Worm (Caenorhabditis elegans): ENCODE results near the gene sop-2.

sop-2 gene

DNA sequence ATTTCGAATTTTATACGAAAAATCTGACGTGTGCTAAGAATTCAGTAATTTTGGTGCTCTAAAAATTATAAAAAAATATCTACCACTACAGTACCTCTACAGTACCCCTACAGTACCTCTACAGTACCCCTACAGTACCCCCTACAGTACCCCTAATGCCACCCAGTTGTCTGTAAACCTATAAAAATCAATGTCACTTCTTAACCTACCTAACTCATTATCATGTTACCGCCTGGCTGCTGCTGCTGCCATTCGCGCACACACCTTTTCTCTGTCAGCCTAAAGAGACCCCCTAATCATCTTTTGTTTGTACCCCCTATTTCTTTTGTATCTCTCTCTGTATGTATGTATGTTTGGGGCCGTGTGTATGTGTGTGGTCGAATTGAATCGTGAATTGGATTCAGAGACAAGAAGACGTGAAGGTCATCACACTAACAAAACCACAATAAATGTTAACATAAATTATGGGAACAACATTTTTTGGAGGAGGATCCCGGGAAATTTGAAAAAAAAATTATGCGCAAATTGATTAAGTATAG is 11.1 kb downstream of the sop-2 start:
- TF ChIP-seq hmbx-1 (tag; optimal IDR thresholded peaks at IDR 0.05) (no peak), B0310.2 (tag; optimal IDR thresholded peaks at IDR 0.05) (no peak), scrt-1 (GFP tag; IDR thresholded peaks at IDR 0.05) (no peak), sea-1 (GFP tag; conservative IDR thresholded peaks at IDR 0.05) (no peak), ama-1 (optimal IDR thresholded peaks at IDR 0.05) (no peak), aly-1 (tag; optimal IDR thresholded peaks at IDR 0.05) (no peak), ets-7 (tag; optimal IDR thresholded peaks at IDR 0.05) (no peak), ceh-36 (tag; optimal IDR thresholded peaks at IDR 0.05) (no peak), tbx-11 (GFP tag; IDR thresholded peaks at IDR 0.05) (no peak), tra-4 (tag; optimal IDR thresholded peaks at IDR 0.05) (no peak)

ce11 chrII:12352115-12352514 is 12.4 kb downstream of the sop-2 start, which contains the start of gene ras-1:
Gene ras-1 (minus strand): TSS chrII:12352243.
- TF ChIP-seq sea-1 (GFP tag; conservative IDR thresholded peaks at IDR 0.05), result no peak
- no peak for TF ChIP-seq hnd-1 (tag; optimal IDR thresholded peaks at IDR 0.05)
- TF ChIP-seq tra-4 (tag; optimal IDR thresholded peaks at IDR 0.05), result no peak
- TF ChIP-seq ets-7 (tag; optimal IDR thresholded peaks at IDR 0.05), result no peak
- TF ChIP-seq ama-1 (optimal IDR thresholded peaks at IDR 0.05), result no peak
- no peak for TF ChIP-seq ceh-13 (GFP tag; optimal IDR thresholded peaks at IDR 0.05)
- no peak for TF ChIP-seq tbx-11 (GFP tag; IDR thresholded peaks at IDR 0.05)
- TF ChIP-seq F13C5.2 (tag; optimal IDR thresholded peaks at IDR 0.05), result no peak
- no peak for TF ChIP-seq hmbx-1 (tag; optimal IDR thresholded peaks at IDR 0.05)
- no peak for TF ChIP-seq tbx-37 (GFP tag; conservative IDR thresholded peaks at IDR 0.05)
- no peak for TF ChIP-seq flt-1 (GFP tag; IDR thresholded peaks at IDR 0.05)
- no peak for TF ChIP-seq ceh-36 (tag; optimal IDR thresholded peaks at IDR 0.05)
- TF ChIP-seq hmg-4 (GFP tag; optimal IDR thresholded peaks at IDR 0.05), result no peak
- TF ChIP-seq scrt-1 (GFP tag; IDR thresholded peaks at IDR 0.05), result no peak
- no peak for TF ChIP-seq B0310.2 (tag; optimal IDR thresholded peaks at IDR 0.05)
- no peak for TF ChIP-seq aly-1 (tag; optimal IDR thresholded peaks at IDR 0.05)
- no peak for TF ChIP-seq pes-1 (GFP tag; IDR thresholded peaks at IDR 0.05)

DNA sequence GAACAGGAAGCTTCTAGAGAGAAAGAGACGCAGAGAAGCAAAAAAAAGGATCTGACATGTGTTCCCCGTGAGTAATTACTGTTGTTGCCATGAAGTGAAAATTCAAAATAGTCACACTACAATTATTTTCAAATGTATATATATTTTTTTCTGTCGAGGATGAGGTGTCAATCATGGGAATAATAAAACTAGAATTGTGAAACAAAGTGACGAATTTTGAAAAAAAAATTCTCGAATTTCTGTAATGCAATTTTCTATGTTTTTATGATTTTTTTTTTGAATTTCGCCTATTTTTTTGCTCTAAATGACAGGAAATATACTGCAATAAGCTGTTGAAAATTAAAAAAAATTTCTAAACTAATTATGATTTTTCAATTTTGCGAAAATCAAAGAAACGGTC is 13.4 kb downstream of the sop-2 start:
- no peak for TF ChIP-seq ama-1 (optimal IDR thresholded peaks at IDR 0.05)
- TF ChIP-seq ceh-13 (GFP tag; optimal IDR thresholded peaks at IDR 0.05), result no peak
- TF ChIP-seq scrt-1 (GFP tag; IDR thresholded peaks at IDR 0.05), result no peak
- no peak for TF ChIP-seq hnd-1 (tag; optimal IDR thresholded peaks at IDR 0.05)
- no peak for TF ChIP-seq sea-1 (GFP tag; conservative IDR thresholded peaks at IDR 0.05)
- no peak for TF ChIP-seq tbx-37 (GFP tag; conservative IDR thresholded peaks at IDR 0.05)
- TF ChIP-seq aly-1 (tag; optimal IDR thresholded peaks at IDR 0.05), result no peak
- TF ChIP-seq hmbx-1 (tag; optimal IDR thresholded peaks at IDR 0.05), result no peak
- no peak for TF ChIP-seq ceh-36 (tag; optimal IDR thresholded peaks at IDR 0.05)
- no peak for TF ChIP-seq tra-4 (tag; optimal IDR thresholded peaks at IDR 0.05)
- no peak for TF ChIP-seq pes-1 (GFP tag; IDR thresholded peaks at IDR 0.05)
- no peak for TF ChIP-seq ets-7 (tag; optimal IDR thresholded peaks at IDR 0.05)

DNA sequence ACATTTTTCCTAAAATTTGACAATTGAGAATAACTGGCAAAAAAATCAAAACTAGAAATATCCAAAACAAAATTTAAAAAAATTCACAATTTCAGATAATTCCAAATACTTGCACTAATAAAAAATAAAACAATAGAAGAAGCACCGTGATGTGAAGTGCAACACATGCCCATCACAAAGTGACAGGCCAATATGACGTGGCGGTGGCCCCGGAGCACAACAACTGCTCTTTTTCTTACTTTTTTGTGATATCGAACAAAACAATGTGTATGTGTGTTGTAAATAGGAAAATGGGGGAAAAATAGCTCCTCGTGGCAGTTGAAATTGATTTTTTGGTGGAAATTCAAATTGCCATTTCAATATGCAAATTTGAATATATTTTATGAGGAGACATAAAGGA is 14.1 kb downstream of the sop-2 start:
- no peak for TF ChIP-seq pes-1 (GFP tag; IDR thresholded peaks at IDR 0.05)
- TF ChIP-seq ceh-13 (GFP tag; optimal IDR thresholded peaks at IDR 0.05), result no peak
- no peak for TF ChIP-seq hnd-1 (tag; optimal IDR thresholded peaks at IDR 0.05)
- no peak for TF ChIP-seq scrt-1 (GFP tag; IDR thresholded peaks at IDR 0.05)
- no peak for TF ChIP-seq ama-1 (optimal IDR thresholded peaks at IDR 0.05)
- TF ChIP-seq F13C5.2 (tag; optimal IDR thresholded peaks at IDR 0.05), result no peak
- no peak for TF ChIP-seq B0310.2 (tag; optimal IDR thresholded peaks at IDR 0.05)
- TF ChIP-seq aly-1 (tag; optimal IDR thresholded peaks at IDR 0.05), result no peak
- no peak for TF ChIP-seq sea-1 (GFP tag; conservative IDR thresholded peaks at IDR 0.05)
- no peak for TF ChIP-seq tbx-11 (GFP tag; IDR thresholded peaks at IDR 0.05)
- no peak for TF ChIP-seq tbx-37 (GFP tag; conservative IDR thresholded peaks at IDR 0.05)
- no peak for TF ChIP-seq hmbx-1 (tag; optimal IDR thresholded peaks at IDR 0.05)
- no peak for TF ChIP-seq ets-7 (tag; optimal IDR thresholded peaks at IDR 0.05)

DNA sequence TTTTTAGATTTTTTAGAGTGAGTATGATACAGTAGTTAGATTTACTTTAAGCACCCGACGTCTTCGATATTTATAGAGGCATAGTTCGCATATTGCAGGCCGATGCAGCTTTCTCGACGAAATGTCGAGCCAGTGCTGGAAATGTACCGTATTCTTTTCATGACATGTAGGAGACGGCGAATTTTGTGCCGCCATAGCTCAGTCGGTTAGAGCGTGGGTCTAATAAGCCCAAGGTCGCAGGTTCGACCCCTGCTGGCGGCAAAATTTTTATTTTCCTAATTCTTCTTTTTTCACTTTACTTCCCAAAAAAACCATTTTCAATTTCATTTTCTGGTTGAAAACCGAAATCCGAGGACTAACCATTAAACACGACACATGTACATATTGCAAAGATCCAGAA is 22.5 kb downstream of the sop-2 start:
- TF ChIP-seq F13C5.2 (tag; optimal IDR thresholded peaks at IDR 0.05) (no peak), pes-1 (GFP tag; IDR thresholded peaks at IDR 0.05) (peak; percentile 73), flt-1 (GFP tag; IDR thresholded peaks at IDR 0.05) (0 out of 2 replicates have a peak, but pooled peaks have one; percentile 31), scrt-1 (GFP tag; IDR thresholded peaks at IDR 0.05) (no peak)

DNA sequence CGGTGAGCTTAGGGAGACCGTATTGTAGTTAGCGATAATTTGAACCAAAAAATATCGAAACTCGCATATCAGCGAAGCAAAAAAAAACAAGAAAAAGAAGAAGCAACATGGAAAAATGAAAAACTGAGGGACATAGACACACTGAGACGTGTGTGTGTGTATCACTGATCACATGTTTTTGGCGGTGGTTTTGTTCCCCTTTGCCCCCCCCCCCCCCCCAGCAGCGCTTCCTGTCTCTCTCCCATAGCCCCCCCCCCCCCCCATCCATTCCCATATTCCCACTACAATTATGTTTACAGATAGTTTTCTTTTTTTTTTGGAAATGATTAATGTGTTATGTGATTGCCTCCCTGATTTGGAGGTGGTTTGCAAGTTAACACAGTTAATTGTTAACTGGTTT is 29.5 kb downstream of the sop-2 start:
- no peak for TF ChIP-seq tbx-11 (GFP tag; IDR thresholded peaks at IDR 0.05)
- no peak for TF ChIP-seq ets-7 (tag; optimal IDR thresholded peaks at IDR 0.05)
- TF ChIP-seq tbx-37 (GFP tag; conservative IDR thresholded peaks at IDR 0.05), result no peak
- no peak for TF ChIP-seq pes-1 (GFP tag; IDR thresholded peaks at IDR 0.05)
- TF ChIP-seq F13C5.2 (tag; optimal IDR thresholded peaks at IDR 0.05), result no peak
- no peak for TF ChIP-seq sea-1 (GFP tag; conservative IDR thresholded peaks at IDR 0.05)
- TF ChIP-seq aly-1 (tag; optimal IDR thresholded peaks at IDR 0.05), result no peak
- no peak for TF ChIP-seq hnd-1 (tag; optimal IDR thresholded peaks at IDR 0.05)

- TF ChIP-seq tra-4 (tag; optimal IDR thresholded peaks at IDR 0.05) (no peak), pes-1 (GFP tag; IDR thresholded peaks at IDR 0.05) (no peak), ceh-36 (tag; optimal IDR thresholded peaks at IDR 0.05) (no peak), flt-1 (GFP tag; IDR thresholded peaks at IDR 0.05) (no peak), ama-1 (optimal IDR thresholded peaks at IDR 0.05) (no peak), ets-7 (tag; optimal IDR thresholded peaks at IDR 0.05) (no peak), tbx-37 (GFP tag; conservative IDR thresholded peaks at IDR 0.05) (no peak), tbx-11 (GFP tag; IDR thresholded peaks at IDR 0.05) (no peak), B0310.2 (tag; optimal IDR thresholded peaks at IDR 0.05) (no peak), scrt-1 (GFP tag; IDR thresholded peaks at IDR 0.05) (no peak), sea-1 (GFP tag; conservative IDR thresholded peaks at IDR 0.05) (no peak), hmbx-1 (tag; optimal IDR thresholded peaks at IDR 0.05) (no peak), F13C5.2 (tag; optimal IDR thresholded peaks at IDR 0.05) (no peak), aly-1 (tag; optimal IDR thresholded peaks at IDR 0.05) (no peak), hmg-4 (GFP tag; optimal IDR thresholded peaks at IDR 0.05) (no peak), ceh-13 (GFP tag; optimal IDR thresholded peaks at IDR 0.05) (no peak), hnd-1 (tag; optimal IDR thresholded peaks at IDR 0.05) (no peak)
Observed at ce11 chrII:12373921-12374320, 34.2 kb downstream of the sop-2 start.
